Worm (Caenorhabditis elegans) whole organism, L3 larva: ENCODE results near the gene pho-8.
A peak's percentile ranks its signal among the peaks of the same experiment; 100 is the strongest.

Experiments
- ZK546.5 ChIP-seq: sonication (generic microtip); optimal IDR thresholded peaks from 2 replicates; lab custom pipeline; 2017; ENCODE audit warnings: missing biosample characterization, missing genetic modification characterization
- ama-1 ChIP-seq: fragments of 150-350 bp; optimal IDR thresholded peaks from 2 replicates; lab custom pipeline; 2018
- ceh-16 ChIP-seq: sonication (generic microtip); optimal IDR thresholded peaks from 2 replicates; lab custom pipeline; 2017; ENCODE audit warnings: missing biosample characterization, missing genetic modification characterization
- ceh-28 ChIP-seq: fragments of 150-350 bp; optimal IDR thresholded peaks from 2 replicates; lab custom pipeline; 2014; ENCODE audit warnings: missing biosample characterization, missing genetic modification reagents, missing genetic modification characterization
- ceh-82 ChIP-seq: fragments of 150-350 bp; optimal IDR thresholded peaks from 2 replicates; lab custom pipeline; 2014; ENCODE audit warnings: missing biosample characterization, missing genetic modification characterization
- ceh-9 ChIP-seq: sonication (generic microtip); optimal IDR thresholded peaks from 2 replicates; lab custom pipeline; 2018; ENCODE audit warnings: missing biosample characterization, missing genetic modification characterization
- daf-12 ChIP-seq: fragments of 150-350 bp; optimal IDR thresholded peaks from 2 replicates; lab custom pipeline; 2014; ENCODE audit warnings: missing biosample characterization, missing genetic modification reagents, missing genetic modification characterization
- egl-27 ChIP-seq: sonication (generic microtip); optimal IDR thresholded peaks from 4 replicates; lab custom pipeline; 2017; ENCODE audit warnings: missing biosample characterization, missing genetic modification reagents, missing genetic modification characterization
- egl-5 ChIP-seq: fragments of 150-350 bp; optimal IDR thresholded peaks from 2 replicates; lab custom pipeline; 2017; ENCODE audit warnings: missing biosample characterization, missing genetic modification reagents, missing genetic modification characterization, inconsistent platforms
- elt-1 ChIP-seq: fragments of 150-350 bp; optimal IDR thresholded peaks from 2 replicates; lab custom pipeline; 2014; ENCODE audit warnings: missing biosample characterization, missing genetic modification characterization
- elt-2 ChIP-seq: sonication (generic microtip); optimal IDR thresholded peaks from 2 replicates; lab custom pipeline; 2016; ENCODE audit warnings: missing genetic modification reagents, mild to moderate bottlenecking, missing genetic modification characterization, missing compliant biosample characterization
- eor-1 ChIP-seq, 2 experiments: fragments of 150-350 bp; optimal IDR thresholded peaks; 2 replicates each; lab custom pipeline; 2014 to 2018; ENCODE audit warnings: missing biosample characterization in 2 of 2, missing genetic modification characterization in 2 of 2
- fkh-10 ChIP-seq: sonication (generic microtip); optimal IDR thresholded peaks from 2 replicates; lab custom pipeline; 2017; ENCODE audit warnings: missing biosample characterization, missing genetic modification reagents, missing genetic modification characterization
- fkh-2 ChIP-seq: fragments of 150-350 bp; optimal IDR thresholded peaks from 2 replicates; lab custom pipeline; 2014; ENCODE audit warnings: missing biosample characterization, missing genetic modification reagents, missing genetic modification characterization
- fos-1 ChIP-seq: fragments of 150-350 bp; optimal IDR thresholded peaks from 2 replicates; lab custom pipeline; 2014; ENCODE audit warnings: missing biosample characterization, missing genetic modification characterization
- jun-1 ChIP-seq: fragments of 150-350 bp; optimal IDR thresholded peaks from 2 replicates; lab custom pipeline; 2014; ENCODE audit warnings: missing biosample characterization, missing genetic modification reagents, missing genetic modification characterization
- lin-15B ChIP-seq: fragments of 150-350 bp; optimal IDR thresholded peaks from 2 replicates; lab custom pipeline; 2014; ENCODE audit warnings: missing biosample characterization, missing genetic modification characterization
- lin-39 ChIP-seq: fragments of 150-350 bp; optimal IDR thresholded peaks from 2 replicates; lab custom pipeline; 2018; ENCODE audit warnings: missing biosample characterization, missing genetic modification reagents, missing genetic modification characterization
- lsy-12 ChIP-seq: sonication (generic microtip); optimal IDR thresholded peaks from 2 replicates; lab custom pipeline; 2016; ENCODE audit warnings: mild to moderate bottlenecking, missing genetic modification characterization, missing compliant biosample characterization
- mdl-1 ChIP-seq: fragments of 150-350 bp; optimal IDR thresholded peaks from 2 replicates; lab custom pipeline; 2014; ENCODE audit warnings: missing biosample characterization, missing genetic modification characterization
- mml-1 ChIP-seq: fragments of 150-350 bp; sonication (generic microtip); optimal IDR thresholded peaks from 3 replicates; lab custom pipeline; 2014; ENCODE audit warnings: missing biosample characterization, missing genetic modification characterization
- nhr-11 ChIP-seq: fragments of 150-350 bp; optimal IDR thresholded peaks from 2 replicates; lab custom pipeline; 2014; ENCODE audit warnings: missing biosample characterization, missing genetic modification characterization
- nhr-23 ChIP-seq: fragments of 150-350 bp; optimal IDR thresholded peaks from 2 replicates; lab custom pipeline; 2014; ENCODE audit warnings: missing biosample characterization, missing genetic modification reagents, missing genetic modification characterization
- nhr-25 ChIP-seq: sonication (generic microtip); optimal IDR thresholded peaks from 2 replicates; lab custom pipeline; 2017; ENCODE audit warnings: missing biosample characterization, missing genetic modification characterization
- nhr-43 ChIP-seq: sonication (generic microtip); optimal IDR thresholded peaks from 2 replicates; lab custom pipeline; 2016; ENCODE audit warnings: mild to moderate bottlenecking, missing genetic modification characterization, missing compliant biosample characterization; ENCODE audit not compliant: poor library complexity, severe bottlenecking
- nhr-67 ChIP-seq: fragments of 150-350 bp; optimal IDR thresholded peaks from 2 replicates; lab custom pipeline; 2014; ENCODE audit warnings: missing biosample characterization, missing genetic modification characterization
- nhr-76 ChIP-seq: fragments of 150-350 bp; sonication (generic microtip); optimal IDR thresholded peaks from 5 replicates; lab custom pipeline; 2014; ENCODE audit warnings: missing biosample characterization, missing genetic modification characterization
- nhr-77 ChIP-seq: fragments of 150-350 bp; optimal IDR thresholded peaks from 2 replicates; lab custom pipeline; 2014; ENCODE audit warnings: missing biosample characterization, missing genetic modification characterization
- pha-4 ChIP-seq: fragments of 150-350 bp; optimal IDR thresholded peaks from 2 replicates; lab custom pipeline; 2014; ENCODE audit warnings: missing biosample characterization, missing genetic modification reagents, missing genetic modification characterization
- pqm-1 ChIP-seq: fragments of 150-350 bp; optimal IDR thresholded peaks from 2 replicates; lab custom pipeline; 2017; ENCODE audit warnings: missing biosample characterization, missing genetic modification characterization, inconsistent platforms
- skn-1 ChIP-seq: fragments of 150-350 bp; optimal IDR thresholded peaks from 2 replicates; lab custom pipeline; 2014; ENCODE audit warnings: missing biosample characterization, missing genetic modification characterization
- snpc-4 ChIP-seq: fragments of 150-350 bp; optimal IDR thresholded peaks from 2 replicates; lab custom pipeline; 2014; ENCODE audit warnings: missing biosample characterization, missing genetic modification characterization
- tbx-2 ChIP-seq: sonication (generic microtip); optimal IDR thresholded peaks from 2 replicates; lab custom pipeline; 2016; ENCODE audit warnings: mild to moderate bottlenecking, missing genetic modification characterization, missing compliant biosample characterization
- unc-39 ChIP-seq: sonication (generic microtip); optimal IDR thresholded peaks from 4 replicates; lab custom pipeline; 2017; ENCODE audit warnings: missing biosample characterization, missing genetic modification characterization
- zag-1 ChIP-seq: fragments of 150-350 bp; optimal IDR thresholded peaks from 2 replicates; lab custom pipeline; 2014; ENCODE audit warnings: missing biosample characterization, missing genetic modification characterization
- ztf-11 ChIP-seq: fragments of 150-350 bp; optimal IDR thresholded peaks from 2 replicates; lab custom pipeline; 2014; ENCODE audit warnings: missing biosample characterization, missing genetic modification characterization
- ztf-4 ChIP-seq: fragments of 150-350 bp; optimal IDR thresholded peaks from 2 replicates; lab custom pipeline; 2014; ENCODE audit warnings: missing biosample characterization, missing genetic modification characterization

pho-8 gene

DNA sequence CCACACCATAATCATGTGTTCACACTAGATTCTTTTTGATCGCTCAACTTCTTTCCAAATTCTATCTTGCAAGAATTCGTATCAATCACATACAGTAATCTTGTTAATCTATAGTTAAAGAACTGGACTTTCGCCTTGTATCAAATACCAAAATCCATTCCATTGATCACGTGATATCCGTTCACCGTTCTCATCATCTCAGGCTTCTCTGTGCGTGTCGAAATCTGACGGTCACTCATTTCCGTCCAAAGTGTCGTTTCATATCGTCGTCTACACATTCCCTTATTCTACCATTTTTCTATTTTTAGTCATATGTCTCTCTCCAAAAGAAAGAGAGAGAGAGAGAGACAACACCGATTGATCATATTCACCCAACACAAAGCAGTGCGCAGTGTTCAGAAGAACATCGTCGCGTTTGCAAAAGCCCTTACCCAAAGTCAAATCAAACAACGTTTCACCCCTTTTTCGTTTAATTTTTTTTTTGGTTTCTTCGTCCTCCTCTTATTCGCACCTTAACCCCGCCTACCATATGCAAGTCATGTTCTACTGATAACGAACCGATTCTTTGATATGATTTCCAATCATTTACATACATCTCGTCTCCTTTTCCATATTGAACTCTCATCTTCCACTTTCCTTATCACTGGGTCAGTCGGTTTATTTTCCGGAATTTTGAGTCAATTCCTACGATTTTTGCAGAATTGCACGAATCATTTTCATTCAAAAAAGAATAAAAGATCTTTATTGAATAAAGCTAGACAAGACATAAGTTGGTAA, 25.9 kb downstream of the pho-8 start (continued):
- TF ChIP-seq fkh-10 (GFP tag; lab: Kevin White, UChicago) = no peak
- TF ChIP-seq ztf-4 (tag; lab: Kevin White, UChicago) = no peak
- TF ChIP-seq ceh-82 = no peak
- no peak for TF ChIP-seq daf-12 (tag; lab: Kevin White, UChicago)

DNA sequence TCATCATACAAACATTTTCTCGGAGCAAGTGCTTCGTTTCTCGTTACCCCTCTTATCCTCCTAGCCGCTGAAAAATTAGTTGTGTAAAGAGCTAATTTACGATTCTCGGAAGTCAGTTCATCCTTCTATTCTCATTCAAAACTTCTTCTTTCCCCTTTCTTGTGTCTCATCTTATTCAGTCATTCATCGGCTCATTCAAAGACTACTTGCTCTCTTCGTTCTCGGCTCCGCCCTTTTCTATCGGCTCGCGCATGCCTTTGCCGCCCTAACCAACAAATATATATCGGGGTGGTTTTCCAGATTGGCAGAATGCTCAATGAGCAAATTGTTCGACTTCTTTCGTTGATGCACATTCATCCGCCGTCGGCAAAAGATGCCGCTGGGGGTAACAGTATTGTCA, 27.0 kb downstream of the pho-8 start, which contains the start of gene R13H4.5:
Gene R13H4.5 (plus strand): TSS at position 301 of the 400 bp plus-strand sequence.
- TF ChIP-seq lsy-12 (tag; lab: Kevin White, UChicago) (no peak), unc-39 (tag; lab: Kevin White, UChicago) (no peak), mdl-1 (tag; lab: Kevin White, UChicago) (no peak), nhr-76 (tag; lab: Kevin White, UChicago) (no peak), skn-1 (tag; lab: Kevin White, UChicago) (no peak), nhr-11 (no peak)

ce11 chrV:11861880-11862544, 28.6 kb downstream of the pho-8 start:
- TF ChIP-seq nhr-77 (tag; lab: Kevin White, UChicago) (no peak), lin-15B (tag; lab: Kevin White, UChicago) (no peak), lin-39 (tag; lab: Kevin White, UChicago) (no peak), jun-1 (tag; lab: Kevin White, UChicago) (peak; percentile 52), fos-1 (tag; lab: Kevin White, UChicago) (no peak), nhr-23 (tag; lab: Kevin White, UChicago) (no peak), pqm-1 (peak; percentile 58), pha-4 (tag; lab: Kevin White, UChicago) (peak; percentile 36), elt-2 (tag; lab: Kevin White, UChicago) (peak; percentile 36), nhr-67 (tag; lab: Kevin White, UChicago) (no peak), lsy-12 (tag; lab: Kevin White, UChicago) (no peak), ceh-28 (tag; lab: Kevin White, UChicago) (no peak)

DNA sequence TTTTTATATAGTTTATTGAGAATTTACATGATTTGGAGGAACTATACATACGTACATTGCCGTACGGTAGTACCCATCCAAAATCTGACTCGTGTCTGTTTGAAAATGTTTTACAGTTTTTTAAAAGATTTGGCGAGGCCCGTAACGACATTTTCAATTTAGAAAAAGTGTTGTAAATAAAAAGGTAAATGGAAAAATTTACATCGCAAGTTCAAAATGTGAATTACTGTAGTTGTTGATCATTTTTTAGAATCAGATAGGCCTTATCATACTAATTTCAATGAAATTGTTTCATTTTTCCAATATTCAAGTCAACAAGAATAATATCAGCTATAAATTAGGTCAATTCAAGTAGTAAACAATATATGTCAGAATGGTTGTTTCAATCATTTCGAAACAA, 29.4 kb downstream of the pho-8 start, which contains the start of gene R13H4.6:
Gene R13H4.6 (plus strand): TSS at position 301 of the 400 bp plus-strand sequence.
- TF ChIP-seq pha-4 (tag; lab: Kevin White, UChicago) (peak; percentile 20), egl-5 (no peak)
- TF ChIP-seq, all 47 proteins: peak for 1

DNA sequence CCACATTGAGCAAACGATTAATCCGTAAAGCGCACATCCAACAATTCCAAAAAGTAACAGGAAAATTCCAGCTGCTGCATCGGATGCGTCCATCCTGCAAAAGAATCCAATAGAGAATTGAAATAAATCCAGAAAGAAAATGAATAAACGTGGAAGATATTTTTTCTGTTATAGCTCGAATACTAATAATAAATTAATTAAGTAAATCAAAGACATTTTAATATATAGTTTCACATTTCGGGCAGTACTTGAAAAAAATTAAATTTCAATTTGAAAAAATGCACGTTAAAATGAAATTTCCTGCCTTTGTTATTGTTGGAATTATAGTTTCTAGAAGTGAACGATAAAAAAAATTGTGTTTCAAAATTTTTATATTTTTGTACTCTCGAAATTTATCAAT, 34.7 kb downstream of the pho-8 start, which contains the start of gene R13H4.7:
Gene R13H4.7 (minus strand): TSS at position 101 of the 400 bp plus-strand sequence.
- TF ChIP-seq fkh-10 (GFP tag; lab: Kevin White, UChicago) (no peak), nhr-67 (tag; lab: Kevin White, UChicago) (no peak), ztf-11 (tag; lab: Kevin White, UChicago) (no peak), mdl-1 (tag; lab: Kevin White, UChicago) (no peak), lin-39 (tag; lab: Kevin White, UChicago) (no peak), nhr-76 (tag; lab: Kevin White, UChicago) (no peak), nhr-77 (tag; lab: Kevin White, UChicago) (no peak), ceh-9 (tag; lab: Kevin White, UChicago) (no peak), ceh-16 (tag; lab: Kevin White, UChicago) (no peak), nhr-25 (tag; lab: Kevin White, UChicago) (no peak), ama-1 (lab: Kevin White, UChicago) (no peak), lsy-12 (tag; lab: Kevin White, UChicago) (no peak), skn-1 (tag; lab: Kevin White, UChicago) (no peak), ceh-82 (no peak)

- TF ChIP-seq zag-1 (tag; lab: Kevin White, UChicago) = no peak
- no peak for TF ChIP-seq nhr-67 (tag; lab: Kevin White, UChicago)
- no peak for TF ChIP-seq eor-1 (tag; optimal IDR thresholded peaks at IDR 0.05; lab: Kevin White, UChicago)
- TF ChIP-seq mml-1 = no peak
- no peak for TF ChIP-seq elt-2 (tag; lab: Kevin White, UChicago)
- TF ChIP-seq fkh-2 = no peak
- TF ChIP-seq ceh-9 (tag; lab: Kevin White, UChicago) = no peak
- TF ChIP-seq egl-27 (tag; lab: Kevin White, UChicago) = no peak
- TF ChIP-seq lin-15B (tag; lab: Kevin White, UChicago) = no peak
- no peak for TF ChIP-seq elt-1
- no peak for TF ChIP-seq fkh-10 (GFP tag; lab: Kevin White, UChicago)
- TF ChIP-seq ZK546.5 (tag; lab: Kevin White, UChicago) = no peak
- TF ChIP-seq unc-39 (tag; lab: Kevin White, UChicago) = no peak
- no peak for TF ChIP-seq nhr-43 (tag; lab: Kevin White, UChicago)
- no peak for TF ChIP-seq tbx-2 (tag; lab: Kevin White, UChicago)
- no peak for TF ChIP-seq snpc-4 (tag; lab: Kevin White, UChicago)
- TF ChIP-seq nhr-11 = no peak
Observed at ce11 chrV:11875060-11875459, 41.6 kb downstream of the pho-8 start, which contains the start of gene sulp-4. sulp-4 (plus strand) TSS chrV:11875360.
